Worm (Caenorhabditis elegans) whole organism, L1 larva: Measurements from ENCODE around the gene Y46G5A.29.

Experiments used
- efl-1 ChIP-seq, 4 experiments: fragments of 150-350 bp; optimal IDR thresholded peaks in 3 of 4; peaks in 1 of 4; 1 replicate in 1 of 4; 2 replicates in 3 of 4; lab custom pipeline; 2014; ENCODE audit warnings: missing biosample characterization in 2 of 4, missing genetic modification characterization in 2 of 4, missing genetic modification reagents in 2 of 4
- fkh-4 ChIP-seq: sonication (generic microtip); optimal IDR thresholded peaks from 2 replicates; lab custom pipeline; 2016; ENCODE audit warnings: missing compliant biosample characterization, missing genetic modification characterization, borderline replicate concordance
- lin-39 ChIP-seq: fragments of 150-350 bp; optimal IDR thresholded peaks from 2 replicates; lab custom pipeline; 2014; ENCODE audit warnings: missing biosample characterization, missing genetic modification reagents, missing genetic modification characterization
- nhr-237 ChIP-seq: fragments of 150-350 bp; optimal IDR thresholded peaks from 2 replicates; lab custom pipeline; 2014; ENCODE audit warnings: missing biosample characterization, missing genetic modification characterization
- nhr-28 ChIP-seq: fragments of 150-350 bp; optimal IDR thresholded peaks from 2 replicates; lab custom pipeline; 2014; ENCODE audit warnings: missing biosample characterization, missing genetic modification characterization
- unc-130 ChIP-seq: fragments of 150-350 bp; optimal IDR thresholded peaks from 2 replicates; lab custom pipeline; 2017; ENCODE audit warnings: missing biosample characterization, missing genetic modification characterization, inconsistent platforms
- unc-30 ChIP-seq: sonication (generic microtip); optimal IDR thresholded peaks from 2 replicates; lab custom pipeline; 2017; ENCODE audit warnings: missing biosample characterization, missing genetic modification characterization
- unc-62 ChIP-seq: fragments of 150-350 bp; optimal IDR thresholded peaks from 2 replicates; lab custom pipeline; 2014; ENCODE audit warnings: missing biosample characterization, missing genetic modification reagents, missing genetic modification characterization
- ztf-11 ChIP-seq, 2 experiments: sonication (generic microtip); optimal IDR thresholded peaks; 2 replicates each; lab custom pipeline; 2016 to 2017; ENCODE audit warnings: missing genetic modification characterization in 2 of 2, missing biosample characterization in 1 of 2, missing compliant biosample characterization in 1 of 2

DNA sequence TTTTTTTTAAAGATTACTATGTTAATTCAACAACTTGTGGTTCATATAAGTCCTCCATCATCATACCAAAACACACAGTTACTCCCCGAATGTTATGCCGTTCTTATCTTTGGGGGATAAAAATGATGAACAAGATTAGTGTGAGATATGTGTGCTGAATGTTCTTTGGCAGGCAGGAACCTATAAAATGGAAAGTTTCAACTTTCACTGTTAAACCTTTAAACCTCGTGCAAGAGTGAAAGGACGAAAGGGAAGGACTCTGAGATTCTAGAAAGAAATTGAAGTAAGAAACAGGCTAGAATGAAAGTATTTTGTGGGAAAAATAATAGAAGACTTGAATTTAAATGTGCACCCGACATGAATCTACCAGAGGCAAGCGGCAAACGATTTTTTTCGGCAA, 36.0 kb upstream of the Y46G5A.29 start:
- TF ChIP-seq unc-30 (no peak), lin-39 (tag; lab: Kevin White, UChicago) (no peak), unc-130 (tag; lab: Kevin White, UChicago) (no peak), efl-1 (optimal IDR thresholded peaks at IDR 0.05; lab: Kevin White, UChicago) (no peak), efl-1 (GFP tag; optimal IDR thresholded peaks at IDR 0.05 in 1 of 2; lab: Kevin White, UChicago) (no peak), nhr-28 (no peak), ztf-11 (tag; optimal IDR thresholded peaks at IDR 0.05; lab: Kevin White, UChicago) (no peak), nhr-237 (no peak), fkh-4 (no peak), unc-62 (no peak)
